Fruit fly (Drosophila melanogaster) whole organism, pupa: ENCODE measurements around the gene Ns4.

Source experiments
- CG13204 ChIP-seq: fragments of 200-800 bp; sonication (Bioruptor generic); optimal IDR thresholded peaks from 2 replicates; lab custom pipeline; 2018; ENCODE audit warnings: missing biosample characterization, mild to moderate bottlenecking, missing genetic modification characterization, moderate library complexity
- CG14655 ChIP-seq: fragments of 200-800 bp; sonication (Bioruptor generic); optimal IDR thresholded peaks from 3 replicates; lab custom pipeline; 2017; ENCODE audit warnings: mild to moderate bottlenecking, missing biosample characterization, missing genetic modification reagents, missing genetic modification characterization
- CG17806 ChIP-seq: fragments of 200-800 bp; sonication (Bioruptor generic); optimal IDR thresholded peaks from 2 replicates; lab custom pipeline; 2018; ENCODE audit warnings: missing biosample characterization, mild to moderate bottlenecking, missing genetic modification characterization, moderate library complexity
- CG9948 ChIP-seq: fragments of 200-800 bp; sonication (Bioruptor generic); optimal IDR thresholded peaks from 2 replicates; lab custom pipeline; 2018; ENCODE audit warnings: missing biosample characterization, mild to moderate bottlenecking, missing genetic modification characterization, moderate library complexity
- EcR ChIP-seq: fragments of 200-800 bp; sonication (Bioruptor generic); optimal IDR thresholded peaks from 3 replicates; lab custom pipeline; 2019; ENCODE audit warnings: missing biosample characterization, missing genetic modification characterization, mild to moderate bottlenecking, moderate library complexity, missing genetic modification reagents
- Ets98B ChIP-seq: fragments of 200-800 bp; sonication (Bioruptor generic); IDR thresholded peaks from 2 replicates; pipeline ENCODE4 v1.3.6; 2022; ENCODE audit warnings: missing biosample characterization, missing genetic modification characterization
- Pif1A ChIP-seq: fragments of 200-800 bp; sonication (Bioruptor generic); optimal IDR thresholded peaks from 3 replicates; lab custom pipeline; 2016; ENCODE audit warnings: missing biosample characterization, missing genetic modification characterization
- Pif1B ChIP-seq: fragments of 200-800 bp; sonication (Bioruptor generic); optimal IDR thresholded peaks from 3 replicates; lab custom pipeline; 2016; ENCODE audit warnings: missing biosample characterization, missing genetic modification characterization

- no peak for TF ChIP-seq CG13204 (GFP tag; lab: Kevin White, UChicago)
- TF ChIP-seq CG14655 (GFP tag; lab: Kevin White, UChicago): no peak
- TF ChIP-seq CG9948 (tag; lab: Kevin White, UChicago): no peak
- no peak for TF ChIP-seq EcR (GFP tag; lab: Kevin White, UChicago)
- no peak for TF ChIP-seq Pif1A (GFP tag; lab: Kevin White, UChicago)
- TF ChIP-seq Ets98B (GFP tag; lab: Robert Waterston, UW): no peak
- TF ChIP-seq Pif1B: no peak
- TF ChIP-seq CG17806 (tag; lab: Kevin White, UChicago): no peak
Observed at dm6 chr2L:20760956-20761355, 8.7 kb downstream of the Ns4 start.
